Worm (Caenorhabditis elegans) whole organism, young adult: ENCODE results near the gene flcn-1.

Experiments
- B0035.1 ChIP-seq: sonication (generic microtip); optimal IDR thresholded peaks from 2 replicates; lab custom pipeline; 2016; ENCODE audit warnings: missing genetic modification characterization, mild to moderate bottlenecking, missing compliant biosample characterization, missing genotype, missing genetic modification reagents
- B0261.1 ChIP-seq: sonication (generic microtip); optimal IDR thresholded peaks from 2 replicates; lab custom pipeline; 2016; ENCODE audit warnings: mild to moderate bottlenecking, missing genetic modification characterization, moderate library complexity, missing compliant biosample characterization
- D2030.7 ChIP-seq: fragments of 200-800 bp; sonication (Bioruptor generic); IDR thresholded peaks from 2 replicates; pipeline ENCODE4 v1.3.6; 2022; ENCODE audit warnings: missing genetic modification reagents, missing genetic modification characterization, missing compliant biosample characterization
- F22D6.2 ChIP-seq: sonication (generic microtip); optimal IDR thresholded peaks from 2 replicates; lab custom pipeline; 2016; ENCODE audit warnings: mild to moderate bottlenecking, missing genetic modification characterization, missing compliant biosample characterization
- F57C9.4 ChIP-seq: sonication (generic microtip); optimal IDR thresholded peaks from 2 replicates; lab custom pipeline; 2017; ENCODE audit warnings: mild to moderate bottlenecking, missing genetic modification characterization, missing compliant biosample characterization
- Y56A3A.18 ChIP-seq: fragments of 200-800 bp; sonication (Bioruptor generic); IDR thresholded peaks from 2 replicates; pipeline ENCODE4 v1.3.6; 2022; ENCODE audit warnings: missing genetic modification reagents, missing genetic modification characterization, missing compliant biosample characterization
- akir-1 ChIP-seq: fragments of 200-800 bp; sonication (Bioruptor generic); optimal IDR thresholded peaks from 2 replicates; lab custom pipeline; 2018; ENCODE audit warnings: mild to moderate bottlenecking, missing genetic modification characterization, moderate library complexity, missing compliant biosample characterization
- ama-1 ChIP-seq, 3 experiments: fragments of 150-350 bp in 1 of 3; sonication (generic microtip) in 2 of 3; optimal IDR thresholded peaks; 2 replicates each; lab custom pipeline; 2014 to 2018; ENCODE audit warnings: missing biosample characterization in 2 of 3, missing genetic modification characterization in 2 of 3, missing genetic modification reagents in 2 of 3
- athp-1 ChIP-seq: sonication (generic microtip); optimal IDR thresholded peaks from 2 replicates; lab custom pipeline; 2017; ENCODE audit warnings: mild to moderate bottlenecking, missing genetic modification characterization, missing compliant biosample characterization
- attf-5 ChIP-seq: fragments of 200-800 bp; sonication (Bioruptor generic); optimal IDR thresholded peaks from 2 replicates; lab custom pipeline; 2018; ENCODE audit warnings: mild to moderate bottlenecking, missing genetic modification characterization, missing compliant biosample characterization
- cebp-1 ChIP-seq, 2 experiments: fragments of 200-800 bp in 1 of 2; sonication (Bioruptor generic) in 1 of 2; sonication (generic microtip) in 1 of 2; IDR thresholded peaks in 1 of 2; optimal IDR thresholded peaks in 1 of 2; 2 replicates each; pipeline versions ENCODE4 v1.3.6 to Lab custom; 2017 to 2022; ENCODE audit warnings: missing compliant biosample characterization in 2 of 2, missing genetic modification characterization in 2 of 2, mild to moderate bottlenecking in 1 of 2, missing genetic modification reagents in 1 of 2, moderate library complexity in 1 of 2
- ceh-27 ChIP-seq: fragments of 200-800 bp; sonication (Bioruptor generic); optimal IDR thresholded peaks from 2 replicates; lab custom pipeline; 2018; ENCODE audit warnings: mild to moderate bottlenecking, missing genetic modification characterization, moderate library complexity, missing compliant biosample characterization
- ceh-79 ChIP-seq: sonication (generic microtip); optimal IDR thresholded peaks from 2 replicates; lab custom pipeline; 2017; ENCODE audit warnings: mild to moderate bottlenecking, missing genetic modification characterization, missing compliant biosample characterization
- dox-1 ChIP-seq: fragments of 200-800 bp; sonication (Bioruptor generic); IDR thresholded peaks from 2 replicates; pipeline ENCODE4 v1.3.6; 2022; ENCODE audit warnings: missing genetic modification reagents, missing genetic modification characterization, missing compliant biosample characterization
- egl-18 ChIP-seq: fragments of 200-800 bp; sonication (Bioruptor generic); IDR thresholded peaks from 2 replicates; pipeline ENCODE4 v1.3.6; 2022; ENCODE audit warnings: missing genetic modification reagents, missing genetic modification characterization, missing compliant biosample characterization
- ets-4 ChIP-seq: fragments of 200-800 bp; sonication (Bioruptor generic); optimal IDR thresholded peaks from 2 replicates; lab custom pipeline; 2018; ENCODE audit warnings: mild to moderate bottlenecking, missing genetic modification characterization, missing compliant biosample characterization
- hlh-26 ChIP-seq: fragments of 200-800 bp; sonication (Bioruptor generic); conservative IDR thresholded peaks from 2 replicates; pipeline ENCODE4 v1.3.6; 2022; ENCODE audit warnings: missing genetic modification reagents, missing genetic modification characterization, missing compliant biosample characterization
- hmg-1.2 ChIP-seq: fragments of 200-800 bp; sonication (Bioruptor generic); IDR thresholded peaks from 2 replicates; pipeline ENCODE4 v1.3.6; 2022; ENCODE audit warnings: missing genetic modification reagents, missing genetic modification characterization, missing compliant biosample characterization
- lag-1 ChIP-seq: fragments of 200-800 bp; sonication (Bioruptor generic); IDR thresholded peaks from 2 replicates; pipeline ENCODE4 v1.3.6; 2022; ENCODE audit warnings: missing genetic modification reagents, missing genetic modification characterization, missing compliant biosample characterization
- lin-35 ChIP-seq, 3 experiments: fragments of 150-350 bp in 2 of 3; sonication (generic microtip) in 1 of 3; optimal IDR thresholded peaks; 2 replicates each; lab custom pipeline; 2014 to 2018; ENCODE audit warnings: missing biosample characterization in 3 of 3, missing genetic modification characterization in 3 of 3, missing genetic modification reagents in 3 of 3
- lsl-1 ChIP-seq: fragments of 200-800 bp; sonication (Bioruptor generic); optimal IDR thresholded peaks from 2 replicates; lab custom pipeline; 2018; ENCODE audit warnings: mild to moderate bottlenecking, missing genetic modification characterization, moderate library complexity, missing compliant biosample characterization
- madf-3 ChIP-seq: fragments of 200-800 bp; sonication (Bioruptor generic); IDR thresholded peaks from 2 replicates; pipeline ENCODE4 v1.3.6; 2022; ENCODE audit warnings: missing genetic modification reagents, missing genetic modification characterization, missing compliant biosample characterization
- madf-8 ChIP-seq: fragments of 200-800 bp; sonication (Bioruptor generic); conservative IDR thresholded peaks from 2 replicates; pipeline ENCODE4 v1.3.6; 2022; ENCODE audit warnings: missing genetic modification reagents, missing genetic modification characterization, missing compliant biosample characterization
- mcd-1 ChIP-seq: fragments of 200-800 bp; sonication (Bioruptor generic); IDR thresholded peaks from 2 replicates; pipeline ENCODE4 v1.3.6; 2022; ENCODE audit warnings: missing genetic modification reagents, missing genetic modification characterization, missing compliant biosample characterization
- nfya-2 ChIP-seq: fragments of 200-800 bp; sonication (Bioruptor generic); IDR thresholded peaks from 2 replicates; pipeline ENCODE4 v1.3.6; 2022; ENCODE audit warnings: missing genetic modification reagents, missing genetic modification characterization, missing compliant biosample characterization
- nfyb-1 ChIP-seq: fragments of 200-800 bp; sonication (Bioruptor generic); IDR thresholded peaks from 2 replicates; pipeline ENCODE4 v1.3.6; 2022; ENCODE audit warnings: missing genetic modification reagents, missing genetic modification characterization, missing compliant biosample characterization
- nhr-80 ChIP-seq: sonication (generic microtip); optimal IDR thresholded peaks from 2 replicates; lab custom pipeline; 2016; ENCODE audit warnings: missing genetic modification characterization, missing compliant biosample characterization
- sea-2 ChIP-seq: fragments of 200-800 bp; sonication (Bioruptor generic); IDR thresholded peaks from 2 replicates; pipeline ENCODE4 v1.3.6; 2022; ENCODE audit warnings: missing genetic modification characterization, missing compliant biosample characterization
- snpc-1.1 ChIP-seq: sonication (generic microtip); optimal IDR thresholded peaks from 2 replicates; lab custom pipeline; 2017; ENCODE audit warnings: missing genetic modification characterization, mild to moderate bottlenecking, missing compliant biosample characterization, antibody characterized with exemption, moderate library complexity, missing genotype, missing genetic modification reagents; ENCODE audit not compliant: insufficient read depth
- tbx-9 ChIP-seq: sonication (generic microtip); optimal IDR thresholded peaks from 2 replicates; lab custom pipeline; 2016; ENCODE audit warnings: borderline replicate concordance, missing genetic modification characterization, inconsistent platforms, missing compliant biosample characterization
- unc-62 ChIP-seq: fragments of 150-350 bp; optimal IDR thresholded peaks from 2 replicates; lab custom pipeline; 2014; ENCODE audit warnings: missing biosample characterization, missing genetic modification reagents, missing genetic modification characterization
- zfh-2 ChIP-seq: fragments of 200-800 bp; sonication (Bioruptor generic); conservative IDR thresholded peaks from 2 replicates; pipeline ENCODE4 v1.3.6; 2022; ENCODE audit warnings: missing genetic modification reagents, missing genetic modification characterization, missing compliant biosample characterization
- zim-3 ChIP-seq: sonication (generic microtip); optimal IDR thresholded peaks from 2 replicates; lab custom pipeline; 2017; ENCODE audit warnings: mild to moderate bottlenecking, missing genetic modification characterization, moderate library complexity, missing compliant biosample characterization
- ztf-26 ChIP-seq: sonication (generic microtip); optimal IDR thresholded peaks from 2 replicates; lab custom pipeline; 2017; ENCODE audit warnings: missing genetic modification characterization, missing compliant biosample characterization

The flcn-1 gene

ce11 chrII:6928416-6928815 is at the start of gene flcn-1:
TSS of gene flcn-1 (plus strand) at chrII:6928763.
- TF ChIP-seq nhr-80 (peak; percentile 2), F22D6.2 (no peak), zfh-2 (no peak), ceh-27 (GFP tag; lab: Kevin White, UChicago) (peak; percentile 17), nfyb-1 (GFP tag; lab: Robert Waterston, UW) (peak; percentile 25; the same call in 1 of the 2 replicates), hmg-1.2 (GFP tag; lab: Robert Waterston, UW) (peak; percentile 62; the same call in 1 of the 2 replicates), attf-5 (GFP tag; lab: Kevin White, UChicago) (peak; percentile 22), cebp-1 (GFP tag; IDR thresholded peaks at IDR 0.05; lab: Robert Waterston, UW) (no peak), cebp-1 (tag; optimal IDR thresholded peaks at IDR 0.05; lab: Kevin White, UChicago) (peak; percentile 38), tbx-9 (tag; lab: Kevin White, UChicago) (no peak), lin-35 (GFP tag; optimal IDR thresholded peaks at IDR 0.05; lab: Kevin White, UChicago) (peak in 1 of 3 experiments; percentile 44)

DNA sequence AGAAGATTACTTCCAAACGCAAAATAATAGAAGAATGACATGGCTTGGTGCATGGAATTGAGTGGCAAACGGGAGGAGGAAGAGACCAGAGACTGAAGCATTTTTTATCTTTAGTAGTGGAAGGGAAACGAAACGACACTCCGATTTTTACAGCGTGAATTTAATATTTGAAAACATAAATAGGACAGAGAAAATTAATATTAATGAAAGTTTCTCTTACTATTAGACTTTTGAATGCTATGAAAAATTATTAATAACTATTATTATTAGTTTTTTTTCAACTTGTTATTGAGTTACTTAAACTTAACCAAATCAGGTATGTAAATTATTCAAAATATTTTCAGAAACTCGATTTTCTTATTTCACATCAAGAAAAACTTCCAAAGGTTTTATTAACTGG is 48.5 kb upstream of the flcn-1 start, which contains the start of gene C44B7.7:
Gene C44B7.7 (minus strand): TSS at position 101 of the 400 bp plus-strand sequence.
- TF ChIP-seq athp-1 (tag; lab: Kevin White, UChicago) (no peak), nhr-80 (peak; percentile 5), cebp-1 (GFP tag; IDR thresholded peaks at IDR 0.05; lab: Robert Waterston, UW) (no peak), cebp-1 (tag; optimal IDR thresholded peaks at IDR 0.05; lab: Kevin White, UChicago) (no peak), F57C9.4 (tag; lab: Kevin White, UChicago) (no peak)

DNA sequence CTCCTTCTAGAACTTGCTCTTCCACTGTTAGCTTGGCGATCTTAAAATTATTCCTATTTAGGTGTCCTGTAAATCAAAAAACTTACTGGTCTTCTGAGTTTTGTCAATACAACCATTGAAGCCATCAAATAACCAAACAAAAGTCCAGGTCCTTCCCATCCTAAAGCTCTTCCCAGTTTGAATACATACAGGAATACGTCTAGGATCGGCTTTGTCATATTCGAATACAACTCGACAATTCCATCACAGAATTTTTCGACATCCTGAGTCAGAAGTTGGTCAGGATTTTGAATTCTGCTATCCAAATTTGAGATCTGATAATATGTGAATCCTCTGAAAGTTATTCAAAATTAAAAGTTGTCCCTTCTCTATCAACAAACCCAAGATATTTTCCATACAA is 46.2 kb upstream of the flcn-1 start:
- TF ChIP-seq Y56A3A.18 (GFP tag; lab: Robert Waterston, UW), result no peak
- TF ChIP-seq B0035.1 (tag; lab: Kevin White, UChicago), result no peak
- TF ChIP-seq hlh-26 (GFP tag; lab: Robert Waterston, UW), result no peak
- TF ChIP-seq ztf-26 (tag; lab: Kevin White, UChicago), result no peak
- TF ChIP-seq nfya-2, result no peak

- no peak for TF ChIP-seq D2030.7 (GFP tag; lab: Robert Waterston, UW)
- peak; percentile 51 for TF ChIP-seq ets-4 (GFP tag; lab: Kevin White, UChicago)
- peak; percentile 78 for TF ChIP-seq nhr-80
- TF ChIP-seq, all 124 proteins: peak for 2
These were observed 44.8 kb upstream of the flcn-1 start, which contains the start of gene pmp-1 for ce11 chrII:6883716-6884115. TSS of gene pmp-1 (minus strand) at chrII:6883754.

ce11 chrII:6884568-6884967 is 44.0 kb upstream of the flcn-1 start:
- TF ChIP-seq madf-3 (GFP tag; lab: Robert Waterston, UW) (no peak), nhr-80 (peak; percentile 18), lag-1 (GFP tag; lab: Robert Waterston, UW) (no peak), D2030.7 (GFP tag; lab: Robert Waterston, UW) (no peak)

DNA sequence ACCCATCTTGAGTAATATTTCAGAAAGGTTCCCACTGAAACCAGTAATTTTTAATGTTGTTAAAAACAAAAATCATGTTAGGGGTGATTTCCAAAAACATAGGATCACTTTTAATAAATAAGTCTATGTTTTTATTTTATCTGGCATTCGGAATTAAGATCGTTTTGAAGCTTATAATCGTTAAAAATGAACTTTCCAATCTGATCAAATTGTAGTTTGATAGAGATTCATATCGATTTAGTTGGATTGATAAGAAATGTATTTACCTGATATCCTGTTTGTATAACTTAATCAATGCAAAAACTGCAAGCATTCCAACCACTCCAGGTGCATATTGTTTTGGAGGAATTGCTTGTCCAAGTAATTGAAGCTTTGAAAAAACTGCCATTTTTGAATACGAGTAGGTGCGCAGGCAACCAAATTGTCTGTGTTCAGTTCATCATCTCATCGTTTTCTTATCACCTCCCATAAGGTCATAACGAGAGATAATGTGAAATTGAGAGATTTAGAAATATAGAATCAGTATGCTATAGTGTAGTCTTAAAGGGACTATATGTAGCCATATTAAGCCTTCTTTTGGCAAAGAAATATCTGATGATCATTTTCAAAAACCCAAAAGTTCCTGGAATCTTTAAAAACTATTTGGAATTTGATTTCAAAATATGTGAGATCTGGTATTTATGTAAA is 41.1 kb upstream of the flcn-1 start, which contains the start of gene pmp-2:
Gene pmp-2 (minus strand): TSS at position 487 of the 687 bp plus-strand sequence.
- TF ChIP-seq nfya-2, result no peak
- TF ChIP-seq mcd-1, result no peak
- TF ChIP-seq lin-35 (GFP tag; optimal IDR thresholded peaks at IDR 0.05; lab: Kevin White, UChicago), result no peak
- TF ChIP-seq hmg-1.2 (GFP tag; lab: Robert Waterston, UW), result peak; percentile 27; the same call in 1 of the 2 replicates

DNA sequence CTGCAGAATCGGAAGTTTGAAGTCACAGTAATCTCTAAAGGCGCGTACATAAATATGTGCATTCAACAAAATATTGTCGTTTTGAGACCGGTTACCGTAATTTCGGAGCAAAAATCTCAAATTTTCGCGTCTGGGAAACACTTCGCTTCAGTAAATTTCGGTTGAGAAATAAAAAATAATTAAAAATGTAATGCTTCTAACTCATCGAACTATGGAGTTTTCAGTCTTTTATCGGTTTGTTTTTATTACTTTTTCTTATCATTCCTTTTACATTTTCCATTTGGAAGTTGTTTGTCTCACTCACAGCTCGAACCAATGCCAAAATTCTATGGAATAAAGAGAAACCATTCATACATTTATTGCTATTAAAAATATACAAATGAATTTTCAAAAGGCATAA is 40.4 kb upstream of the flcn-1 start:
- peak in 1 of 3 experiments; percentile 32 for TF ChIP-seq lin-35 (GFP tag; optimal IDR thresholded peaks at IDR 0.05; lab: Kevin White, UChicago)
- TF ChIP-seq dox-1 (GFP tag; lab: Robert Waterston, UW), result no peak
- no peak for TF ChIP-seq zim-3 (tag; lab: Kevin White, UChicago)
- peak; percentile 59 for TF ChIP-seq ztf-26 (tag; lab: Kevin White, UChicago)
- no peak for TF ChIP-seq lsl-1 (GFP tag; lab: Kevin White, UChicago)
- TF ChIP-seq attf-5 (GFP tag; lab: Kevin White, UChicago), result no peak
- TF ChIP-seq sea-2, result no peak
- TF ChIP-seq snpc-1.1 (tag; lab: Kevin White, UChicago), result no peak
- no peak for TF ChIP-seq nfya-2
- no peak for TF ChIP-seq madf-8 (GFP tag; lab: Robert Waterston, UW)
- no peak for TF ChIP-seq ceh-79 (tag; lab: Kevin White, UChicago)
- TF ChIP-seq B0261.1, result no peak
- TF ChIP-seq unc-62, result no peak
- TF ChIP-seq akir-1 (GFP tag; lab: Kevin White, UChicago), result no peak
- TF ChIP-seq ama-1 (optimal IDR thresholded peaks at IDR 0.05; lab: Kevin White, UChicago), result peak; percentile 57
- no peak for TF ChIP-seq ama-1 (GFP tag; optimal IDR thresholded peaks at IDR 0.05; lab: Kevin White, UChicago)
- no peak for TF ChIP-seq egl-18 (GFP tag; lab: Robert Waterston, UW)
